Worm (Caenorhabditis elegans): ENCODE measurements around the gene Y64G10A.2.

Gene Y64G10A.2

ce11 chrIV:14257528-14257927 lies 13.3 kb upstream of the Y64G10A.2 start:
- TF ChIP-seq ztf-29 (GFP tag; IDR thresholded peaks at IDR 0.05) = no peak
- TF ChIP-seq ref-1 (GFP tag; conservative IDR thresholded peaks at IDR 0.05) = no peak
- TF ChIP-seq klf-2 (GFP tag; conservative IDR thresholded peaks at IDR 0.05) = no peak
- no peak for TF ChIP-seq med-1 (GFP tag; optimal IDR thresholded peaks at IDR 0.05; ENCODE audit: insufficient read depth)
- no peak for TF ChIP-seq flt-1 (GFP tag; IDR thresholded peaks at IDR 0.05)
- no peak for TF ChIP-seq T22C8.4 (GFP tag; IDR thresholded peaks at IDR 0.05)
- TF ChIP-seq cog-1 (tag; optimal IDR thresholded peaks at IDR 0.05) = no peak
- no peak for TF ChIP-seq tab-1 (GFP tag; IDR thresholded peaks at IDR 0.05)
- TF ChIP-seq ztf-23 (GFP tag; IDR thresholded peaks at IDR 0.05) = no peak

ce11 chrIV:14255605-14256004 lies 11.3 kb upstream of the Y64G10A.2 start:
- TF ChIP-seq flt-1 (GFP tag; IDR thresholded peaks at IDR 0.05) (no peak), med-1 (GFP tag; optimal IDR thresholded peaks at IDR 0.05; ENCODE audit: insufficient read depth) (no peak), T22C8.4 (GFP tag; IDR thresholded peaks at IDR 0.05) (no peak), ref-1 (GFP tag; conservative IDR thresholded peaks at IDR 0.05) (no peak), cog-1 (tag; optimal IDR thresholded peaks at IDR 0.05) (no peak), tab-1 (GFP tag; IDR thresholded peaks at IDR 0.05) (no peak), ztf-23 (GFP tag; IDR thresholded peaks at IDR 0.05) (no peak), klf-2 (GFP tag; conservative IDR thresholded peaks at IDR 0.05) (no peak), ztf-29 (GFP tag; IDR thresholded peaks at IDR 0.05) (no peak)

- TF ChIP-seq cog-1 (tag; optimal IDR thresholded peaks at IDR 0.05) = no peak
- TF ChIP-seq ztf-23 (GFP tag; IDR thresholded peaks at IDR 0.05) = no peak
- no peak for TF ChIP-seq klf-2 (GFP tag; conservative IDR thresholded peaks at IDR 0.05)
- TF ChIP-seq ref-1 (GFP tag; conservative IDR thresholded peaks at IDR 0.05) = no peak
- no peak for TF ChIP-seq T22C8.4 (GFP tag; IDR thresholded peaks at IDR 0.05)
- no peak for TF ChIP-seq tab-1 (GFP tag; IDR thresholded peaks at IDR 0.05)
- TF ChIP-seq flt-1 (GFP tag; IDR thresholded peaks at IDR 0.05) = no peak
Measured at ce11 chrIV:14250113-14250512, 5.9 kb upstream of the Y64G10A.2 start, which contains the start of gene srab-24. Gene srab-24, minus strand, starts transcription at chrIV:14250213.

- TF ChIP-seq ztf-23 (GFP tag; IDR thresholded peaks at IDR 0.05) (no peak), klf-2 (GFP tag; conservative IDR thresholded peaks at IDR 0.05) (no peak), med-1 (GFP tag; optimal IDR thresholded peaks at IDR 0.05; ENCODE audit: insufficient read depth) (no peak), ref-1 (GFP tag; conservative IDR thresholded peaks at IDR 0.05) (no peak), ztf-29 (GFP tag; IDR thresholded peaks at IDR 0.05) (no peak), flt-1 (GFP tag; IDR thresholded peaks at IDR 0.05) (no peak), T22C8.4 (GFP tag; IDR thresholded peaks at IDR 0.05) (no peak), tab-1 (GFP tag; IDR thresholded peaks at IDR 0.05) (no peak)
Measured at ce11 chrIV:14249447-14249846, 5.2 kb upstream of the Y64G10A.2 start.

ce11 chrIV:14241382-14242122 lies 2.7 kb downstream of the Y64G10A.2 start, which contains the start of gene Y64G10A.10:
Gene Y64G10A.10, minus strand, starts transcription at chrIV:14241432.
- TF ChIP-seq tab-1 (GFP tag; IDR thresholded peaks at IDR 0.05) (no peak), cog-1 (tag; optimal IDR thresholded peaks at IDR 0.05) (no peak), ztf-29 (GFP tag; IDR thresholded peaks at IDR 0.05) (no peak), flt-1 (GFP tag; IDR thresholded peaks at IDR 0.05) (no peak), ztf-23 (GFP tag; IDR thresholded peaks at IDR 0.05) (no peak), ref-1 (GFP tag; conservative IDR thresholded peaks at IDR 0.05) (no peak), med-1 (GFP tag; optimal IDR thresholded peaks at IDR 0.05; ENCODE audit: insufficient read depth) (no peak), T22C8.4 (GFP tag; IDR thresholded peaks at IDR 0.05) (no peak)

ce11 chrIV:14238976-14239375 lies 5.3 kb downstream of the Y64G10A.2 start, which contains the start of gene Y64G10A.1:
Gene Y64G10A.1, minus strand, starts transcription at chrIV:14239076.
- TF ChIP-seq med-1 (GFP tag; optimal IDR thresholded peaks at IDR 0.05; ENCODE audit: insufficient read depth) (no peak), flt-1 (GFP tag; IDR thresholded peaks at IDR 0.05) (no peak), tab-1 (GFP tag; IDR thresholded peaks at IDR 0.05) (no peak), ztf-29 (GFP tag; IDR thresholded peaks at IDR 0.05) (no peak), ref-1 (GFP tag; conservative IDR thresholded peaks at IDR 0.05) (no peak), klf-2 (GFP tag; conservative IDR thresholded peaks at IDR 0.05) (no peak), ztf-23 (GFP tag; IDR thresholded peaks at IDR 0.05) (no peak), cog-1 (tag; optimal IDR thresholded peaks at IDR 0.05) (no peak), T22C8.4 (GFP tag; IDR thresholded peaks at IDR 0.05) (no peak)

ce11 chrIV:14230799-14231198 lies 13.5 kb downstream of the Y64G10A.2 start, which contains the start of gene F02H6.6:
Gene F02H6.6, minus strand, starts transcription at chrIV:14230899.
- TF ChIP-seq ref-1 (GFP tag; conservative IDR thresholded peaks at IDR 0.05) (no peak), klf-2 (GFP tag; conservative IDR thresholded peaks at IDR 0.05) (no peak), ztf-29 (GFP tag; IDR thresholded peaks at IDR 0.05) (no peak), cog-1 (tag; optimal IDR thresholded peaks at IDR 0.05) (no peak), T22C8.4 (GFP tag; IDR thresholded peaks at IDR 0.05) (no peak), ztf-23 (GFP tag; IDR thresholded peaks at IDR 0.05) (no peak), flt-1 (GFP tag; IDR thresholded peaks at IDR 0.05) (no peak)

ce11 chrIV:14228069-14228468 lies 16.2 kb downstream of the Y64G10A.2 start, which contains the start of gene F02H6.7:
Gene F02H6.7, minus strand, starts transcription at chrIV:14228169.
- TF ChIP-seq ztf-23 (GFP tag; IDR thresholded peaks at IDR 0.05) (no peak), flt-1 (GFP tag; IDR thresholded peaks at IDR 0.05) (no peak), klf-2 (GFP tag; conservative IDR thresholded peaks at IDR 0.05) (no peak), tab-1 (GFP tag; IDR thresholded peaks at IDR 0.05) (no peak), cog-1 (tag; optimal IDR thresholded peaks at IDR 0.05) (no peak), ztf-29 (GFP tag; IDR thresholded peaks at IDR 0.05) (no peak), T22C8.4 (GFP tag; IDR thresholded peaks at IDR 0.05) (no peak), med-1 (GFP tag; optimal IDR thresholded peaks at IDR 0.05; ENCODE audit: insufficient read depth) (no peak), ref-1 (GFP tag; conservative IDR thresholded peaks at IDR 0.05) (no peak)

ce11 chrIV:14227138-14227537 lies 17.1 kb downstream of the Y64G10A.2 start:
- TF ChIP-seq ztf-23 (GFP tag; IDR thresholded peaks at IDR 0.05) (no peak), flt-1 (GFP tag; IDR thresholded peaks at IDR 0.05) (no peak), ref-1 (GFP tag; conservative IDR thresholded peaks at IDR 0.05) (no peak), klf-2 (GFP tag; conservative IDR thresholded peaks at IDR 0.05) (no peak), cog-1 (tag; optimal IDR thresholded peaks at IDR 0.05) (no peak), med-1 (GFP tag; optimal IDR thresholded peaks at IDR 0.05; ENCODE audit: insufficient read depth) (no peak)
